Worm (Caenorhabditis elegans) whole organism, young adult: Measurements from ENCODE around the gene Y73B6BL.37.

ENCODE experiments used
- B0035.1 ChIP-seq: sonication (generic microtip); optimal IDR thresholded peaks from 2 replicates; lab custom pipeline; 2016; ENCODE audit warnings: missing genetic modification characterization, mild to moderate bottlenecking, missing compliant biosample characterization, missing genotype, missing genetic modification reagents
- C06A6.2 ChIP-seq: fragments of 200-800 bp; sonication (Bioruptor generic); conservative IDR thresholded peaks from 2 replicates; pipeline ENCODE4 v1.3.6; 2022; ENCODE audit warnings: missing genetic modification characterization, missing compliant biosample characterization
- F22D6.2 ChIP-seq: sonication (generic microtip); optimal IDR thresholded peaks from 2 replicates; lab custom pipeline; 2016; ENCODE audit warnings: mild to moderate bottlenecking, missing genetic modification characterization, missing compliant biosample characterization
- T26A5.8 ChIP-seq: sonication (generic microtip); optimal IDR thresholded peaks from 2 replicates; lab custom pipeline; 2016; ENCODE audit warnings: missing genetic modification characterization, missing compliant biosample characterization
- Y53G8AR.9 ChIP-seq: fragments of 200-800 bp; sonication (Bioruptor generic); conservative IDR thresholded peaks from 2 replicates; pipeline ENCODE4 v1.3.6; 2022; ENCODE audit warnings: missing genetic modification reagents, missing genetic modification characterization, missing compliant biosample characterization
- Y56A3A.18 ChIP-seq: fragments of 200-800 bp; sonication (Bioruptor generic); IDR thresholded peaks from 2 replicates; pipeline ENCODE4 v1.3.6; 2022; ENCODE audit warnings: missing genetic modification reagents, missing genetic modification characterization, missing compliant biosample characterization
- Y95B8A.8 ChIP-seq: fragments of 200-800 bp; sonication (Bioruptor generic); IDR thresholded peaks from 2 replicates; pipeline ENCODE4 v1.3.6; 2022; ENCODE audit warnings: missing genetic modification reagents, missing genetic modification characterization, missing compliant biosample characterization
- ama-1 ChIP-seq, 3 experiments: fragments of 150-350 bp in 1 of 3; sonication (generic microtip) in 2 of 3; optimal IDR thresholded peaks; 2 replicates each; lab custom pipeline; 2014 to 2018; ENCODE audit warnings: missing biosample characterization in 2 of 3, missing genetic modification characterization in 2 of 3, missing genetic modification reagents in 2 of 3
- atf-7 ChIP-seq: sonication (generic microtip); optimal IDR thresholded peaks from 2 replicates; lab custom pipeline; 2017; ENCODE audit warnings: mild to moderate bottlenecking, missing genetic modification characterization, missing compliant biosample characterization
- athp-1 ChIP-seq: sonication (generic microtip); optimal IDR thresholded peaks from 2 replicates; lab custom pipeline; 2017; ENCODE audit warnings: mild to moderate bottlenecking, missing genetic modification characterization, missing compliant biosample characterization
- attf-3 ChIP-seq: fragments of 200-800 bp; sonication (Bioruptor generic); conservative IDR thresholded peaks from 2 replicates; pipeline ENCODE4 v1.3.6; 2022; ENCODE audit warnings: missing genetic modification reagents, missing genetic modification characterization, missing compliant biosample characterization
- cebp-1 ChIP-seq, 2 experiments: fragments of 200-800 bp in 1 of 2; sonication (Bioruptor generic) in 1 of 2; sonication (generic microtip) in 1 of 2; IDR thresholded peaks in 1 of 2; optimal IDR thresholded peaks in 1 of 2; 2 replicates each; pipeline versions ENCODE4 v1.3.6 to Lab custom; 2017 to 2022; ENCODE audit warnings: missing compliant biosample characterization in 2 of 2, missing genetic modification characterization in 2 of 2, mild to moderate bottlenecking in 1 of 2, missing genetic modification reagents in 1 of 2, moderate library complexity in 1 of 2
- ceh-58 ChIP-seq: fragments of 200-800 bp; sonication (Bioruptor generic); IDR thresholded peaks from 2 replicates; pipeline ENCODE4 v1.3.6; 2022; ENCODE audit warnings: missing genetic modification characterization, missing compliant biosample characterization
- ceh-79 ChIP-seq: sonication (generic microtip); optimal IDR thresholded peaks from 2 replicates; lab custom pipeline; 2017; ENCODE audit warnings: mild to moderate bottlenecking, missing genetic modification characterization, missing compliant biosample characterization
- chd-7 ChIP-seq: sonication (generic microtip); optimal IDR thresholded peaks from 2 replicates; lab custom pipeline; 2016; ENCODE audit warnings: mild to moderate bottlenecking, missing genetic modification characterization, moderate library complexity, missing compliant biosample characterization
- dox-1 ChIP-seq: fragments of 200-800 bp; sonication (Bioruptor generic); IDR thresholded peaks from 2 replicates; pipeline ENCODE4 v1.3.6; 2022; ENCODE audit warnings: missing genetic modification reagents, missing genetic modification characterization, missing compliant biosample characterization
- gei-17 ChIP-seq: fragments of 200-800 bp; sonication (Bioruptor generic); optimal IDR thresholded peaks from 2 replicates; lab custom pipeline; 2018; ENCODE audit warnings: mild to moderate bottlenecking, missing genetic modification characterization, missing compliant biosample characterization
- hlh-26 ChIP-seq: fragments of 200-800 bp; sonication (Bioruptor generic); conservative IDR thresholded peaks from 2 replicates; pipeline ENCODE4 v1.3.6; 2022; ENCODE audit warnings: missing genetic modification reagents, missing genetic modification characterization, missing compliant biosample characterization
- hmg-1.2 ChIP-seq: fragments of 200-800 bp; sonication (Bioruptor generic); IDR thresholded peaks from 2 replicates; pipeline ENCODE4 v1.3.6; 2022; ENCODE audit warnings: missing genetic modification reagents, missing genetic modification characterization, missing compliant biosample characterization
- hrde-1 ChIP-seq: sonication (generic microtip); optimal IDR thresholded peaks from 2 replicates; lab custom pipeline; 2016; ENCODE audit warnings: missing genetic modification characterization, mild to moderate bottlenecking, missing compliant biosample characterization, moderate library complexity, missing genotype, missing genetic modification reagents, borderline replicate concordance
- lin-35 ChIP-seq, 3 experiments: fragments of 150-350 bp in 2 of 3; sonication (generic microtip) in 1 of 3; optimal IDR thresholded peaks; 2 replicates each; lab custom pipeline; 2014 to 2018; ENCODE audit warnings: missing biosample characterization in 3 of 3, missing genetic modification characterization in 3 of 3, missing genetic modification reagents in 3 of 3
- lin-40 ChIP-seq: sonication (generic microtip); optimal IDR thresholded peaks from 2 replicates; lab custom pipeline; 2016; ENCODE audit warnings: missing genetic modification characterization, mild to moderate bottlenecking, missing compliant biosample characterization, missing genotype, missing genetic modification reagents
- madf-10 ChIP-seq: sonication (generic microtip); optimal IDR thresholded peaks from 2 replicates; lab custom pipeline; 2016; ENCODE audit warnings: mild to moderate bottlenecking, missing genetic modification characterization, missing compliant biosample characterization
- madf-8 ChIP-seq: fragments of 200-800 bp; sonication (Bioruptor generic); conservative IDR thresholded peaks from 2 replicates; pipeline ENCODE4 v1.3.6; 2022; ENCODE audit warnings: missing genetic modification reagents, missing genetic modification characterization, missing compliant biosample characterization
- mxl-1 ChIP-seq: sonication (generic microtip); optimal IDR thresholded peaks from 2 replicates; lab custom pipeline; 2016; ENCODE audit warnings: missing genetic modification characterization, missing compliant biosample characterization
- nfya-1 ChIP-seq: sonication (generic microtip); optimal IDR thresholded peaks from 2 replicates; lab custom pipeline; 2017; ENCODE audit warnings: antibody characterized with exemption, missing compliant biosample characterization, missing genetic modification characterization, borderline replicate concordance; ENCODE audit not compliant: insufficient read depth
- nfyb-1 ChIP-seq: fragments of 200-800 bp; sonication (Bioruptor generic); IDR thresholded peaks from 2 replicates; pipeline ENCODE4 v1.3.6; 2022; ENCODE audit warnings: missing genetic modification reagents, missing genetic modification characterization, missing compliant biosample characterization
- nhr-120 ChIP-seq: fragments of 200-800 bp; sonication (Bioruptor generic); IDR thresholded peaks from 2 replicates; pipeline ENCODE4 v1.3.6; 2022; ENCODE audit warnings: missing genetic modification characterization, missing compliant biosample characterization
- nhr-27 ChIP-seq: fragments of 200-800 bp; sonication (Bioruptor generic); optimal IDR thresholded peaks from 2 replicates; lab custom pipeline; 2018; ENCODE audit warnings: mild to moderate bottlenecking, missing genetic modification characterization, moderate library complexity, missing compliant biosample characterization
- rec-8 ChIP-seq, 2 experiments: sonication (generic microtip); optimal IDR thresholded peaks; 2 replicates each; lab custom pipeline; 2016; ENCODE audit warnings: mild to moderate bottlenecking in 2 of 2, missing genetic modification characterization in 2 of 2, missing genetic modification reagents in 2 of 2, missing genotype in 2 of 2, missing biosample characterization in 1 of 2, missing compliant biosample characterization in 1 of 2, moderate library complexity in 1 of 2
- repo-1 ChIP-seq: sonication (generic microtip); optimal IDR thresholded peaks from 2 replicates; lab custom pipeline; 2017; ENCODE audit warnings: mild to moderate bottlenecking, missing genetic modification characterization, missing compliant biosample characterization
- sea-2 ChIP-seq: fragments of 200-800 bp; sonication (Bioruptor generic); IDR thresholded peaks from 2 replicates; pipeline ENCODE4 v1.3.6; 2022; ENCODE audit warnings: missing genetic modification characterization, missing compliant biosample characterization
- snpc-1.1 ChIP-seq: sonication (generic microtip); optimal IDR thresholded peaks from 2 replicates; lab custom pipeline; 2017; ENCODE audit warnings: missing genetic modification characterization, mild to moderate bottlenecking, missing compliant biosample characterization, antibody characterized with exemption, moderate library complexity, missing genotype, missing genetic modification reagents; ENCODE audit not compliant: insufficient read depth
- snpc-1.3 ChIP-seq: sonication (generic microtip); optimal IDR thresholded peaks from 2 replicates; lab custom pipeline; 2017; ENCODE audit warnings: missing genetic modification characterization, mild to moderate bottlenecking, missing compliant biosample characterization, antibody characterized with exemption, moderate library complexity, missing genotype, missing genetic modification reagents; ENCODE audit not compliant: insufficient read depth
- snpc-4 ChIP-seq, 5 experiments: fragments of 150-350 bp in 1 of 5; sonication (generic microtip) in 4 of 5; optimal IDR thresholded peaks; 2 replicates each; lab custom pipeline; 2014 to 2018; ENCODE audit warnings: missing genetic modification characterization in 5 of 5, missing biosample characterization in 3 of 5, antibody characterized with exemption in 2 of 5, mild to moderate bottlenecking in 2 of 5, missing compliant biosample characterization in 2 of 5, missing genotype in 2 of 5, moderate library complexity in 2 of 5, missing genetic modification reagents in 1 of 5
- somi-1 ChIP-seq: fragments of 200-800 bp; sonication (Bioruptor generic); optimal IDR thresholded peaks from 2 replicates; lab custom pipeline; 2018; ENCODE audit warnings: mild to moderate bottlenecking, missing genetic modification characterization, missing compliant biosample characterization
- tbp1 ChIP-seq: fragments of 200-800 bp; sonication (Bioruptor generic); optimal IDR thresholded peaks from 2 replicates; lab custom pipeline; 2018; ENCODE audit warnings: mild to moderate bottlenecking, missing genetic modification characterization, missing compliant biosample characterization
- unc-130 ChIP-seq: sonication (generic microtip); optimal IDR thresholded peaks from 2 replicates; lab custom pipeline; 2016; ENCODE audit warnings: missing genetic modification reagents, missing genetic modification characterization, missing compliant biosample characterization
- unc-62 ChIP-seq: fragments of 150-350 bp; optimal IDR thresholded peaks from 2 replicates; lab custom pipeline; 2014; ENCODE audit warnings: missing biosample characterization, missing genetic modification reagents, missing genetic modification characterization
- xnd-1 ChIP-seq: sonication (generic microtip); optimal IDR thresholded peaks from 2 replicates; lab custom pipeline; 2016; ENCODE audit warnings: missing genotype, missing genetic modification reagents, missing genetic modification characterization, missing compliant biosample characterization
- ztf-25 ChIP-seq: fragments of 200-800 bp; sonication (Bioruptor generic); IDR thresholded peaks from 2 replicates; pipeline ENCODE4 v1.3.6; 2022; ENCODE audit warnings: missing genetic modification reagents, missing genetic modification characterization, missing compliant biosample characterization

The Y73B6BL.37 gene

DNA sequence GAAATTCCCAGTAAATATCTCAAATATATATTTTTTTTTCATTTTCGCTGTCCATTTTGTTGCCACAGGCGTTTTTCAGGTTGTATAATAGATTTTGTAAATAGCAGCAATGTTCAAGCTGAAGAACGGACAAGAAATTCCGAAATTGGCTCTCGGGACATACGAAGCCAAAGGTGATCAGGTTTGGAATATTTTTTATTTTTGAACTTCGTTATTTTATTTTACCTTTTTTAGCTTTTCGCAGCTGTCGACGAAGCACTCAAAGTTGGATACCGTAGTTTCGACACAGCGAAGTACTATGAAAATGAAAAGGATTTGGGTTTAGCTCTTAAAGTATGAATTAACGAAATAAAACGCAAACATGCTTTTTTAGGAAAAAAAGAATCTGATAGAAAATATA, 37.4 kb downstream of the Y73B6BL.37 start, which contains the start of gene C01G5.5:
Gene C01G5.5, plus strand, starts transcription at position 80 of the 400 bp plus-strand sequence.
- TF ChIP-seq nhr-120 (no peak), madf-10 (no peak), hrde-1 (tag; lab: Kevin White, UChicago) (no peak), ama-1 (optimal IDR thresholded peaks at IDR 0.05; lab: Kevin White, UChicago) (no peak), ama-1 (GFP tag; optimal IDR thresholded peaks at IDR 0.05; lab: Kevin White, UChicago) (no peak), attf-3 (GFP tag; lab: Robert Waterston, UW) (no peak), rec-8 (tag; optimal IDR thresholded peaks at IDR 0.05; lab: Kevin White, UChicago) (no peak), nhr-27 (tag; lab: Kevin White, UChicago) (no peak), ceh-58 (GFP tag; lab: Robert Waterston, UW) (no peak), lin-40 (no peak), nfyb-1 (peak; percentile 50; the same call in 1 of the 2 replicates), Y56A3A.18 (GFP tag; lab: Robert Waterston, UW) (0 out of 2 replicates have a peak, but pooled peaks have one; percentile 36), unc-62 (GFP tag; lab: Kevin White, UChicago) (no peak), ztf-25 (GFP tag; lab: Robert Waterston, UW) (no peak), snpc-1.1 (tag; lab: Kevin White, UChicago) (no peak), C06A6.2 (no peak), gei-17 (GFP tag; lab: Kevin White, UChicago) (no peak), madf-8 (no peak), sea-2 (GFP tag; lab: Robert Waterston, UW) (no peak), xnd-1 (tag; lab: Kevin White, UChicago) (no peak), T26A5.8 (tag; lab: Kevin White, UChicago) (no peak), Y95B8A.8 (0 out of 2 replicates have a peak, but pooled peaks have one; percentile 8), mxl-1 (tag; lab: Kevin White, UChicago) (no peak), snpc-4 (GFP tag; optimal IDR thresholded peaks at IDR 0.05; lab: Kevin White, UChicago) (no peak), snpc-4 (tag; optimal IDR thresholded peaks at IDR 0.05; lab: Kevin White, UChicago) (peak in 1 of 4 experiments; percentile 62), cebp-1 (GFP tag; IDR thresholded peaks at IDR 0.05; lab: Robert Waterston, UW) (no peak), cebp-1 (tag; optimal IDR thresholded peaks at IDR 0.05; lab: Kevin White, UChicago) (peak; percentile 36), nfya-1 (tag; lab: Kevin White, UChicago) (no peak), athp-1 (tag; lab: Kevin White, UChicago) (no peak), hmg-1.2 (GFP tag; lab: Robert Waterston, UW) (no peak), atf-7 (tag; lab: Kevin White, UChicago) (peak; percentile 7), F22D6.2 (tag; lab: Kevin White, UChicago) (no peak), somi-1 (GFP tag; lab: Kevin White, UChicago) (no peak), B0035.1 (tag; lab: Kevin White, UChicago) (no peak), repo-1 (tag; lab: Kevin White, UChicago) (peak; percentile 10), dox-1 (GFP tag; lab: Robert Waterston, UW) (no peak), chd-7 (tag; lab: Kevin White, UChicago) (no peak), Y53G8AR.9 (GFP tag; lab: Robert Waterston, UW) (no peak), ceh-79 (tag; lab: Kevin White, UChicago) (peak; percentile 34), tbp1 (GFP tag; lab: Kevin White, UChicago) (no peak), snpc-1.3 (tag; lab: Kevin White, UChicago) (no peak), hlh-26 (GFP tag; lab: Robert Waterston, UW) (no peak), unc-130 (GFP tag; lab: Kevin White, UChicago) (no peak), lin-35 (GFP tag; optimal IDR thresholded peaks at IDR 0.05; lab: Kevin White, UChicago) (no peak)
